Fruit fly (Drosophila melanogaster): Measurements from ENCODE around the gene EMC4.

The EMC4 gene

dm6 chr3L:22868070-22868469 lies at the start of gene EMC4:
TSS of gene EMC4 (minus strand) at chr3L:22868243.
- TF ChIP-seq EcR (GFP tag; optimal IDR thresholded peaks at IDR 0.05) (no peak), usp (GFP tag; optimal IDR thresholded peaks at IDR 0.05) (no peak), Dll (optimal IDR thresholded peaks at IDR 0.05) (no peak), psq (optimal IDR thresholded peaks at IDR 0.05) (no peak)

- no peak for TF ChIP-seq CG8478 (optimal IDR thresholded peaks at IDR 0.05)
- peak; percentile 83 for TF ChIP-seq Dll (optimal IDR thresholded peaks at IDR 0.05)
- TF ChIP-seq pan (optimal IDR thresholded peaks at IDR 0.05) = no peak
- no peak for TF ChIP-seq psq (optimal IDR thresholded peaks at IDR 0.05)
- TF ChIP-seq usp (GFP tag; optimal IDR thresholded peaks at IDR 0.05) = no peak
- TF ChIP-seq EcR (GFP tag; optimal IDR thresholded peaks at IDR 0.05) = no peak
These were observed 42.0 kb upstream of the EMC4 start, which contains the start of gene CG12768 for dm6 chr3L:22909914-22910541. TSS of gene CG12768 (plus strand) at chr3L:22910491.

- TF ChIP-seq CG8478 (optimal IDR thresholded peaks at IDR 0.05) = no peak
- no peak for TF ChIP-seq psq (optimal IDR thresholded peaks at IDR 0.05)
- TF ChIP-seq EcR (GFP tag; optimal IDR thresholded peaks at IDR 0.05) = no peak
- no peak for TF ChIP-seq Dll (optimal IDR thresholded peaks at IDR 0.05)
- TF ChIP-seq usp (GFP tag; optimal IDR thresholded peaks at IDR 0.05) = no peak
- TF ChIP-seq pan (optimal IDR thresholded peaks at IDR 0.05) = no peak
These were observed 41.4 kb upstream of the EMC4 start for dm6 chr3L:22909325-22909904.

dm6 chr3L:22901612-22902011 lies 33.6 kb upstream of the EMC4 start, which contains the start of gene BoYb:
TSS of gene BoYb (plus strand) at chr3L:22901912.
- no peak for TF ChIP-seq psq (optimal IDR thresholded peaks at IDR 0.05)
- TF ChIP-seq pan (optimal IDR thresholded peaks at IDR 0.05) = no peak

dm6 chr3L:22898444-22898843 lies 30.4 kb upstream of the EMC4 start, which contains the start of gene CG11131:
TSS of gene CG11131 (plus strand) at chr3L:22898744.
- TF ChIP-seq Dll (optimal IDR thresholded peaks at IDR 0.05) (no peak), usp (GFP tag; optimal IDR thresholded peaks at IDR 0.05) (no peak), pan (optimal IDR thresholded peaks at IDR 0.05) (no peak), CG8478 (optimal IDR thresholded peaks at IDR 0.05) (no peak), EcR (GFP tag; optimal IDR thresholded peaks at IDR 0.05) (no peak), psq (optimal IDR thresholded peaks at IDR 0.05) (no peak)

- TF ChIP-seq Dll (optimal IDR thresholded peaks at IDR 0.05) = no peak
- TF ChIP-seq psq (optimal IDR thresholded peaks at IDR 0.05) = no peak
These were observed 26.7 kb upstream of the EMC4 start for dm6 chr3L:22894689-22895283.

- no peak for TF ChIP-seq EcR (GFP tag; optimal IDR thresholded peaks at IDR 0.05)
- no peak for TF ChIP-seq Dll (optimal IDR thresholded peaks at IDR 0.05)
- no peak for TF ChIP-seq pan (optimal IDR thresholded peaks at IDR 0.05)
- TF ChIP-seq CG8478 (optimal IDR thresholded peaks at IDR 0.05) = no peak
- TF ChIP-seq psq (optimal IDR thresholded peaks at IDR 0.05) = no peak
- no peak for TF ChIP-seq usp (GFP tag; optimal IDR thresholded peaks at IDR 0.05)
These were observed 23.0 kb upstream of the EMC4 start for dm6 chr3L:22891009-22891408.

dm6 chr3L:22890024-22890423 lies 22.0 kb upstream of the EMC4 start:
- TF ChIP-seq EcR (GFP tag; optimal IDR thresholded peaks at IDR 0.05) = no peak
- no peak for TF ChIP-seq psq (optimal IDR thresholded peaks at IDR 0.05)
- TF ChIP-seq Dll (optimal IDR thresholded peaks at IDR 0.05) = no peak
- no peak for TF ChIP-seq pan (optimal IDR thresholded peaks at IDR 0.05)
- no peak for TF ChIP-seq CG8478 (optimal IDR thresholded peaks at IDR 0.05)
- TF ChIP-seq usp (GFP tag; optimal IDR thresholded peaks at IDR 0.05) = no peak

dm6 chr3L:22888591-22889258 lies 20.7 kb upstream of the EMC4 start:
- TF ChIP-seq usp (GFP tag; optimal IDR thresholded peaks at IDR 0.05) (no peak), Dll (optimal IDR thresholded peaks at IDR 0.05) (no peak), psq (optimal IDR thresholded peaks at IDR 0.05) (no peak), CG8478 (optimal IDR thresholded peaks at IDR 0.05) (no peak), pan (optimal IDR thresholded peaks at IDR 0.05) (no peak), EcR (GFP tag; optimal IDR thresholded peaks at IDR 0.05) (no peak)

- TF ChIP-seq CG8478 (optimal IDR thresholded peaks at IDR 0.05) = no peak
- TF ChIP-seq Dll (optimal IDR thresholded peaks at IDR 0.05) = no peak
- TF ChIP-seq usp (GFP tag; optimal IDR thresholded peaks at IDR 0.05) = no peak
- TF ChIP-seq EcR (GFP tag; optimal IDR thresholded peaks at IDR 0.05) = no peak
- no peak for TF ChIP-seq psq (optimal IDR thresholded peaks at IDR 0.05)
- TF ChIP-seq pan (optimal IDR thresholded peaks at IDR 0.05) = no peak
These were observed 19.6 kb upstream of the EMC4 start for dm6 chr3L:22887677-22888076.

- no peak for TF ChIP-seq Dll (optimal IDR thresholded peaks at IDR 0.05)
- no peak for TF ChIP-seq psq (optimal IDR thresholded peaks at IDR 0.05)
- TF ChIP-seq pan (optimal IDR thresholded peaks at IDR 0.05) = no peak
- TF ChIP-seq EcR (GFP tag; optimal IDR thresholded peaks at IDR 0.05) = no peak
- no peak for TF ChIP-seq usp (GFP tag; optimal IDR thresholded peaks at IDR 0.05)
These were observed 18.9 kb upstream of the EMC4 start for dm6 chr3L:22886939-22887338.

dm6 chr3L:22885843-22886242 lies 17.8 kb upstream of the EMC4 start:
- TF ChIP-seq CG8478 (optimal IDR thresholded peaks at IDR 0.05) (no peak), usp (GFP tag; optimal IDR thresholded peaks at IDR 0.05) (no peak), psq (optimal IDR thresholded peaks at IDR 0.05) (no peak), EcR (GFP tag; optimal IDR thresholded peaks at IDR 0.05) (no peak), Dll (optimal IDR thresholded peaks at IDR 0.05) (no peak), pan (optimal IDR thresholded peaks at IDR 0.05) (no peak)
